Fruit fly (Drosophila melanogaster) whole organism, embryonic: Measurements from ENCODE around the gene CG5157.

Experiments used
- Blimp-1 ChIP-seq: fragments of 200-800 bp; sonication (Bioruptor generic); optimal IDR thresholded peaks from 3 replicates; lab custom pipeline; 2018; ENCODE audit warnings: missing biosample characterization, missing genetic modification characterization, mild to moderate bottlenecking, moderate library complexity, missing genetic modification reagents
- CG13624 ChIP-seq: fragments of 200-800 bp; sonication (Bioruptor generic); optimal IDR thresholded peaks from 2 replicates; lab custom pipeline; 2016; ENCODE audit warnings: missing biosample characterization, missing genetic modification characterization
- CG13775 ChIP-seq: fragments of 200-800 bp; sonication (Bioruptor generic); optimal IDR thresholded peaks from 3 replicates; lab custom pipeline; 2017; ENCODE audit warnings: missing biosample characterization, mild to moderate bottlenecking, missing genetic modification characterization
- CG14014 ChIP-seq: fragments of 200-800 bp; sonication (Bioruptor generic); IDR thresholded peaks from 2 replicates; pipeline ENCODE4 v1.3.6; 2022; ENCODE audit warnings: missing biosample characterization, missing genetic modification characterization
- CG15479 ChIP-seq: fragments of 200-800 bp; sonication (Bioruptor generic); optimal IDR thresholded peaks from 3 replicates; lab custom pipeline; 2019; ENCODE audit warnings: missing biosample characterization, mild to moderate bottlenecking, missing genetic modification characterization, moderate library complexity
- CG15696 ChIP-seq: fragments of 200-800 bp; sonication (Bioruptor generic); optimal IDR thresholded peaks from 2 replicates; lab custom pipeline; 2019; ENCODE audit warnings: missing biosample characterization, mild to moderate bottlenecking, missing genetic modification characterization, moderate library complexity
- CG17568 ChIP-seq: fragments of 200-800 bp; sonication (Bioruptor generic); optimal IDR thresholded peaks from 2 replicates; lab custom pipeline; 2018; ENCODE audit warnings: missing biosample characterization, mild to moderate bottlenecking, missing genetic modification characterization, moderate library complexity
- CG2202 ChIP-seq: fragments of 200-800 bp; sonication (Bioruptor generic); optimal IDR thresholded peaks from 2 replicates; lab custom pipeline; 2018; ENCODE audit warnings: missing biosample characterization, mild to moderate bottlenecking, missing genetic modification characterization
- CG2678 ChIP-seq: fragments of 200-800 bp; sonication (Bioruptor generic); optimal IDR thresholded peaks from 3 replicates; lab custom pipeline; 2019; ENCODE audit warnings: missing biosample characterization, mild to moderate bottlenecking, missing genetic modification characterization, moderate library complexity
- CG3726 ChIP-seq: fragments of 200-800 bp; sonication (Bioruptor generic); IDR thresholded peaks from 3 replicates; pipeline ENCODE4, ENCODE4 v1.3.6; 2022; ENCODE audit warnings: missing biosample characterization, missing genetic modification characterization
- CG3838 ChIP-seq: fragments of 200-800 bp; sonication (Bioruptor generic); optimal IDR thresholded peaks from 3 replicates; lab custom pipeline; 2016; ENCODE audit warnings: missing biosample characterization, missing genetic modification characterization
- CG3847 ChIP-seq: fragments of 200-800 bp; sonication (Bioruptor generic); IDR thresholded peaks from 2 replicates; pipeline ENCODE4 v1.3.6; 2022; ENCODE audit warnings: missing biosample characterization, missing genetic modification characterization
- CG6254 ChIP-seq: fragments of 200-800 bp; sonication (Bioruptor generic); optimal IDR thresholded peaks from 3 replicates; lab custom pipeline; 2017; ENCODE audit warnings: mild to moderate bottlenecking, missing biosample characterization, missing genetic modification reagents, missing genetic modification characterization
- CG6813 ChIP-seq: fragments of 200-800 bp; sonication (Bioruptor generic); optimal IDR thresholded peaks from 2 replicates; lab custom pipeline; 2017; ENCODE audit warnings: missing biosample characterization, missing genetic modification characterization, mild to moderate bottlenecking, moderate library complexity, missing genetic modification reagents
- CG7963 ChIP-seq: fragments of 200-800 bp; sonication (Bioruptor generic); IDR thresholded peaks from 3 replicates; pipeline ENCODE4 v1.3.6; 2022; ENCODE audit warnings: missing biosample characterization, missing genetic modification characterization; ENCODE audit not compliant: partially characterized antibody
- CG9797 ChIP-seq: fragments of 200-800 bp; sonication (Bioruptor generic); optimal IDR thresholded peaks from 3 replicates; lab custom pipeline; 2018; ENCODE audit warnings: missing biosample characterization, mild to moderate bottlenecking, missing genetic modification characterization
- CHES-1-like ChIP-seq: fragments of 200-800 bp; sonication (Bioruptor generic); optimal IDR thresholded peaks from 2 replicates; lab custom pipeline; 2016; ENCODE audit warnings: missing biosample characterization, missing genetic modification characterization
- Chrac-16 ChIP-seq: fragments of 200-800 bp; sonication (Bioruptor generic); optimal IDR thresholded peaks from 3 replicates; lab custom pipeline; 2016; ENCODE audit warnings: missing biosample characterization, missing genetic modification characterization
- Deaf1 ChIP-seq: fragments of 200-800 bp; optimal IDR thresholded peaks from 3 replicates; lab custom pipeline; 2019; ENCODE audit warnings: missing biosample characterization, mild to moderate bottlenecking, missing genetic modification characterization, moderate library complexity
- Dp ChIP-seq: fragments of 200-800 bp; sonication (Bioruptor generic); optimal IDR thresholded peaks from 2 replicates; lab custom pipeline; 2018; ENCODE audit warnings: missing biosample characterization, mild to moderate bottlenecking, missing genetic modification characterization, moderate library complexity
- HmgD ChIP-seq: fragments of 200-800 bp; sonication (Bioruptor generic); optimal IDR thresholded peaks from 3 replicates; lab custom pipeline; 2016; ENCODE audit warnings: missing biosample characterization, missing genetic modification characterization
- Hmr ChIP-seq: fragments of 200-800 bp; sonication (Bioruptor generic); optimal IDR thresholded peaks from 3 replicates; lab custom pipeline; 2017; ENCODE audit warnings: mild to moderate bottlenecking, missing biosample characterization, missing genetic modification reagents, missing genetic modification characterization
- Hmx ChIP-seq: fragments of 200-800 bp; sonication (Bioruptor generic); optimal IDR thresholded peaks from 2 replicates; lab custom pipeline; 2016; ENCODE audit warnings: missing biosample characterization, missing genetic modification characterization
- Hr51 ChIP-seq, 2 experiments: fragments of 200-800 bp; sonication (Bioruptor generic); optimal IDR thresholded peaks; 2 replicates in 1 of 2; 3 replicates in 1 of 2; lab custom pipeline; 2016 to 2018; ENCODE audit warnings: missing biosample characterization in 2 of 2, missing genetic modification characterization in 2 of 2, mild to moderate bottlenecking in 1 of 2, moderate library complexity in 1 of 2
- Mes4 ChIP-seq: fragments of 200-800 bp; sonication (Bioruptor generic); optimal IDR thresholded peaks from 2 replicates; lab custom pipeline; 2016; ENCODE audit warnings: missing biosample characterization, missing genetic modification characterization
- NC2α ChIP-seq: fragments of 200-800 bp; sonication (Bioruptor generic); optimal IDR thresholded peaks from 2 replicates; lab custom pipeline; 2016; ENCODE audit warnings: missing biosample characterization, missing genetic modification characterization
- NFAT ChIP-seq: fragments of 200-800 bp; sonication (Bioruptor generic); IDR thresholded peaks from 2 replicates; pipeline ENCODE4 v1.3.6; 2022; ENCODE audit warnings: missing biosample characterization, missing genetic modification characterization
- NK7.1 ChIP-seq: fragments of 200-800 bp; sonication (Bioruptor generic); optimal IDR thresholded peaks from 3 replicates; lab custom pipeline; 2016; ENCODE audit warnings: missing biosample characterization, missing genetic modification characterization
- Opbp ChIP-seq: fragments of 200-800 bp; sonication (Bioruptor generic); IDR thresholded peaks from 3 replicates; pipeline ENCODE4 v1.3.6; 2022; ENCODE audit warnings: missing biosample characterization, missing genetic modification characterization; ENCODE audit not compliant: partially characterized antibody
- Ptx1 ChIP-seq: fragments of 200-800 bp; sonication (Bioruptor generic); IDR thresholded peaks from 2 replicates; pipeline ENCODE4 v1.3.6; 2022; ENCODE audit warnings: missing biosample characterization, missing genetic modification characterization
- Side ChIP-seq: fragments of 200-800 bp; sonication (Bioruptor generic); optimal IDR thresholded peaks from 2 replicates; lab custom pipeline; 2016; ENCODE audit warnings: missing biosample characterization, missing genetic modification characterization
- Six4 ChIP-seq: fragments of 200-800 bp; sonication (Bioruptor generic); optimal IDR thresholded peaks from 2 replicates; lab custom pipeline; 2016; ENCODE audit warnings: missing biosample characterization, missing genetic modification characterization
- Taf1 ChIP-seq: fragments of 200-800 bp; sonication (Bioruptor generic); IDR thresholded peaks from 2 replicates; pipeline ENCODE4 v1.3.6; 2022; ENCODE audit warnings: missing biosample characterization, missing genetic modification characterization
- Usf ChIP-seq: fragments of 200-800 bp; sonication (Bioruptor generic); optimal IDR thresholded peaks from 2 replicates; lab custom pipeline; 2017; ENCODE audit warnings: missing genotype, missing biosample characterization, missing genetic modification characterization
- Xbp1 ChIP-seq: fragments of 200-800 bp; sonication (Bioruptor generic); optimal IDR thresholded peaks from 3 replicates; lab custom pipeline; 2016; ENCODE audit warnings: missing biosample characterization, mild to moderate bottlenecking, missing genetic modification characterization
- caup ChIP-seq: fragments of 200-800 bp; sonication (Bioruptor generic); optimal IDR thresholded peaks from 3 replicates; lab custom pipeline; 2017; ENCODE audit warnings: missing biosample characterization, mild to moderate bottlenecking, missing genetic modification characterization, moderate library complexity; ENCODE audit not compliant: severe bottlenecking
- cg ChIP-seq: fragments of 200-800 bp; sonication (Bioruptor generic); optimal IDR thresholded peaks from 3 replicates; lab custom pipeline; 2019; ENCODE audit warnings: missing biosample characterization, mild to moderate bottlenecking, missing genetic modification characterization, moderate library complexity
- ci ChIP-seq: fragments of 200-800 bp; sonication (Bioruptor generic); IDR thresholded peaks from 3 replicates; pipeline ENCODE4 v1.3.6; 2022; ENCODE audit warnings: missing biosample characterization, missing genetic modification characterization
- corto ChIP-seq: fragments of 200-800 bp; sonication (Bioruptor generic); optimal IDR thresholded peaks from 2 replicates; lab custom pipeline; 2016; ENCODE audit warnings: missing biosample characterization, mild to moderate bottlenecking, missing genetic modification characterization, moderate library complexity
- emc ChIP-seq: fragments of 200-800 bp; sonication (Bioruptor generic); optimal IDR thresholded peaks from 2 replicates; lab custom pipeline; 2016; ENCODE audit warnings: missing biosample characterization, missing genetic modification characterization
- en ChIP-seq: fragments of 200-800 bp; sonication (Bioruptor generic); optimal IDR thresholded peaks from 2 replicates; lab custom pipeline; 2016; ENCODE audit warnings: missing biosample characterization, missing genetic modification characterization
- h ChIP-seq: fragments of >200 bp; optimal IDR thresholded peaks from 2 replicates; lab custom pipeline; 2017
- kay ChIP-seq: fragments of 200-800 bp; sonication (Bioruptor generic); optimal IDR thresholded peaks from 2 replicates; lab custom pipeline; 2016; ENCODE audit warnings: missing biosample characterization, missing genetic modification characterization
- nerfin-1 ChIP-seq: fragments of 200-800 bp; sonication (Bioruptor generic); optimal IDR thresholded peaks from 3 replicates; lab custom pipeline; 2019; ENCODE audit warnings: missing biosample characterization, mild to moderate bottlenecking, missing genetic modification characterization, moderate library complexity
- pita ChIP-seq: fragments of 200-800 bp; sonication (Bioruptor generic); optimal IDR thresholded peaks from 2 replicates; lab custom pipeline; 2017; ENCODE audit warnings: missing biosample characterization, mild to moderate bottlenecking, missing genetic modification characterization
- pum ChIP-seq: fragments of 200-800 bp; sonication (Bioruptor generic); optimal IDR thresholded peaks from 2 replicates; lab custom pipeline; 2016; ENCODE audit warnings: missing biosample characterization, missing genetic modification characterization
- ranshi ChIP-seq: fragments of 200-800 bp; sonication (Bioruptor generic); IDR thresholded peaks from 2 replicates; pipeline ENCODE4 v1.3.6; 2022; ENCODE audit warnings: missing biosample characterization, missing genetic modification characterization
- tgo ChIP-seq: fragments of 200-800 bp; sonication (Bioruptor generic); IDR thresholded peaks from 3 replicates; pipeline ENCODE4 v1.3.6; 2022; ENCODE audit warnings: missing biosample characterization, missing genetic modification characterization
- zen2 ChIP-seq: fragments of 200-800 bp; sonication (Bioruptor generic); IDR thresholded peaks from 3 replicates; pipeline ENCODE4 v1.3.6; 2022; ENCODE audit warnings: missing biosample characterization, missing genetic modification characterization; ENCODE audit not compliant: partially characterized antibody

The CG5157 gene

dm6 chr3L:16165356-16166168 is 27.9 kb upstream of the CG5157 start (continued):
- TF ChIP-seq kay (peak; percentile 43), Ptx1 (GFP tag; lab: Robert Waterston, UW) (peak; percentile 49), Usf (peak; percentile 65), Blimp-1 (GFP tag; lab: Kevin White, UChicago) (no peak), Taf1 (GFP tag; lab: Robert Waterston, UW) (no peak), caup (GFP tag; lab: Kevin White, UChicago) (peak; percentile 19), Mes4 (no peak), CG17568 (GFP tag; lab: Kevin White, UChicago) (no peak), Hmr (GFP tag; lab: Kevin White, UChicago) (peak; percentile 46), corto (peak; percentile 6), zen2 (no peak), tgo (GFP tag; lab: Robert Waterston, UW) (peak; percentile 19; the same call in 1 of the 3 replicates), ci (no peak), CG6254 (GFP tag; lab: Kevin White, UChicago) (no peak), CHES-1-like (GFP tag; lab: Kevin White, UChicago) (peak; percentile 50), ranshi (GFP tag; lab: Robert Waterston, UW) (0 out of 2 replicates have a peak, but pooled peaks have one; percentile 21), nerfin-1 (tag; lab: Kevin White, UChicago) (no peak), en (GFP tag; lab: Kevin White, UChicago) (no peak), h (lab: Kevin White, UChicago) (no peak), CG2202 (no peak), Hr51 (GFP tag; optimal IDR thresholded peaks at IDR 0.05; lab: Kevin White, UChicago) (peak in 1 of 2 experiments; percentile 61), Hmx (GFP tag; lab: Kevin White, UChicago) (peak; percentile 10), CG2678 (tag; lab: Kevin White, UChicago) (peak; percentile 72), cg (GFP tag; lab: Kevin White, UChicago) (no peak), CG13624 (GFP tag; lab: Kevin White, UChicago) (peak; percentile 60), CG15696 (no peak), NC2α (no peak), Opbp (GFP tag; lab: Robert Waterston, UW) (no peak), NFAT (GFP tag; lab: Robert Waterston, UW) (no peak; the same call in 1 of the 2 replicates), Dp (GFP tag; lab: Kevin White, UChicago) (no peak), CG3726 (no peak), pita (GFP tag; lab: Kevin White, UChicago) (no peak), pum (GFP tag; lab: Kevin White, UChicago) (no peak), CG13775 (GFP tag; lab: Kevin White, UChicago) (peak; percentile 25), Side (GFP tag; lab: Kevin White, UChicago) (peak; percentile 22), CG6813 (GFP tag; lab: Kevin White, UChicago) (no peak), Chrac-16 (GFP tag; lab: Kevin White, UChicago) (peak; percentile 39), emc (peak; percentile 11), HmgD (GFP tag; lab: Kevin White, UChicago) (no peak), CG3838 (GFP tag; lab: Kevin White, UChicago) (peak; percentile 32), Xbp1 (GFP tag; lab: Kevin White, UChicago) (peak; percentile 47), CG14014 (GFP tag; lab: Robert Waterston, UW) (peak; percentile 6; the same call in 1 of the 2 replicates), CG15479 (GFP tag; lab: Kevin White, UChicago) (no peak), Six4 (GFP tag; lab: Kevin White, UChicago) (no peak), NK7.1 (GFP tag; lab: Kevin White, UChicago) (peak; percentile 17), CG3847 (GFP tag; lab: Robert Waterston, UW) (peak; percentile 56), Deaf1 (tag; lab: Kevin White, UChicago) (peak; percentile 8), CG7963 (no peak), CG9797 (no peak)
